ENCODE assay signal across 1 fruit fly cellular context in genomic region chrX:4983218-4983617, dm6.
TF ChIP-seq lines count a peak whose summit lies in the region.

No protein-coding gene starts in this region.

TF ChIP-seq in whole organism, prepupa, 60 proteins besides CTCF, POLR2A, EP300 and RAD21 (continued from another document):
- TF ChIP-seq CG11902 (GFP tag; optimal IDR thresholded peaks at IDR 0.05; lab: Kevin White, UChicago) (no peak), CG4318 (GFP tag; optimal IDR thresholded peaks at IDR 0.05; lab: Kevin White, UChicago) (no peak), pdm3 (GFP tag; optimal IDR thresholded peaks at IDR 0.05; lab: Kevin White, UChicago) (no peak), svp (GFP tag; lab: Kevin White, UChicago) (no peak)
